Fruit fly (Drosophila melanogaster) whole organism, embryonic: Measurements from ENCODE around the gene Traf4.

Experiments used
- C15 ChIP-seq: fragments of 200-800 bp; sonication (Bioruptor generic); IDR thresholded peaks from 3 replicates; pipeline ENCODE4 v1.3.6; 2022; ENCODE audit warnings: missing biosample characterization, missing genetic modification characterization
- CG12236 ChIP-seq: fragments of 200-800 bp; sonication (Bioruptor generic); optimal IDR thresholded peaks from 2 replicates; lab custom pipeline; 2016; ENCODE audit warnings: missing biosample characterization, missing genetic modification characterization
- CG14050 ChIP-seq: fragments of 200-800 bp; sonication (Bioruptor generic); IDR thresholded peaks from 3 replicates; pipeline ENCODE4 v1.3.6; 2022; ENCODE audit warnings: missing biosample characterization, missing genetic modification characterization
- CG15011 ChIP-seq: fragments of 200-800 bp; sonication (Bioruptor generic); optimal IDR thresholded peaks from 3 replicates; lab custom pipeline; 2018; ENCODE audit warnings: missing biosample characterization, mild to moderate bottlenecking, missing genetic modification characterization
- CG15073 ChIP-seq: fragments of 200-800 bp; sonication (Bioruptor generic); optimal IDR thresholded peaks from 2 replicates; lab custom pipeline; 2016; ENCODE audit warnings: missing biosample characterization, missing genetic modification characterization
- CG17568 ChIP-seq: fragments of 200-800 bp; sonication (Bioruptor generic); optimal IDR thresholded peaks from 2 replicates; lab custom pipeline; 2018; ENCODE audit warnings: missing biosample characterization, mild to moderate bottlenecking, missing genetic modification characterization, moderate library complexity
- CG2678 ChIP-seq: fragments of 200-800 bp; sonication (Bioruptor generic); optimal IDR thresholded peaks from 3 replicates; lab custom pipeline; 2019; ENCODE audit warnings: missing biosample characterization, mild to moderate bottlenecking, missing genetic modification characterization, moderate library complexity
- CG31224 ChIP-seq: fragments of 200-800 bp; sonication (Bioruptor generic); IDR thresholded peaks from 2 replicates; pipeline ENCODE4 v1.3.6; 2022; ENCODE audit warnings: missing biosample characterization, missing genetic modification characterization
- CG34224 ChIP-seq: fragments of 200-800 bp; sonication (Bioruptor generic); IDR thresholded peaks from 3 replicates; pipeline ENCODE4 v1.3.6; 2022; ENCODE audit warnings: missing biosample characterization, missing genetic modification characterization; ENCODE audit not compliant: partially characterized antibody
- CG3847 ChIP-seq: fragments of 200-800 bp; sonication (Bioruptor generic); IDR thresholded peaks from 2 replicates; pipeline ENCODE4 v1.3.6; 2022; ENCODE audit warnings: missing biosample characterization, missing genetic modification characterization
- CG6175 ChIP-seq: fragments of 200-800 bp; sonication (Bioruptor generic); IDR thresholded peaks from 3 replicates; pipeline ENCODE4 v1.3.6; 2022; ENCODE audit warnings: missing biosample characterization, missing genetic modification characterization
- CG6272 ChIP-seq: fragments of 200-800 bp; sonication (Bioruptor generic); IDR thresholded peaks from 2 replicates; pipeline ENCODE4 v1.3.6; 2022; ENCODE audit warnings: missing biosample characterization, missing genetic modification characterization
- CG6689 ChIP-seq: fragments of 200-800 bp; sonication (Bioruptor generic); IDR thresholded peaks from 2 replicates; pipeline ENCODE4 v1.3.6; 2022; ENCODE audit warnings: missing biosample characterization, missing genetic modification characterization
- CG7987 ChIP-seq: fragments of 200-800 bp; sonication (Bioruptor generic); optimal IDR thresholded peaks from 2 replicates; lab custom pipeline; 2018; ENCODE audit warnings: missing biosample characterization, mild to moderate bottlenecking, missing genetic modification characterization, moderate library complexity
- CG8089 ChIP-seq: fragments of 200-800 bp; sonication (Bioruptor generic); optimal IDR thresholded peaks from 3 replicates; lab custom pipeline; 2016; ENCODE audit warnings: missing biosample characterization, missing genetic modification characterization
- CG8281 ChIP-seq: fragments of 200-800 bp; sonication (Bioruptor generic); optimal IDR thresholded peaks from 2 replicates; lab custom pipeline; 2018; ENCODE audit warnings: missing biosample characterization, mild to moderate bottlenecking, missing genetic modification characterization, moderate library complexity
- Dll ChIP-seq: fragments of 200-800 bp; sonication (Bioruptor generic); IDR thresholded peaks from 4 replicates; pipeline ENCODE4 v1.3.6; 2022; ENCODE audit warnings: missing biosample characterization, missing genetic modification characterization; ENCODE audit not compliant: partially characterized antibody
- Doc2 ChIP-seq: fragments of 200-800 bp; sonication (Bioruptor generic); IDR thresholded peaks from 2 replicates; pipeline ENCODE4 v1.3.6; 2022; ENCODE audit warnings: missing biosample characterization, missing genetic modification characterization
- Doc3 ChIP-seq: fragments of 200-800 bp; sonication (Bioruptor generic); IDR thresholded peaks from 3 replicates; pipeline ENCODE4 v1.3.6; 2022; ENCODE audit warnings: missing biosample characterization, missing genetic modification characterization; ENCODE audit not compliant: partially characterized antibody
- Dref ChIP-seq: fragments of 200-800 bp; sonication (Bioruptor generic); IDR thresholded peaks from 2 replicates; pipeline ENCODE4 v1.3.6; 2022; ENCODE audit warnings: missing biosample characterization, missing genetic modification characterization
- H15 ChIP-seq: fragments of 200-800 bp; sonication (Bioruptor generic); IDR thresholded peaks from 3 replicates; pipeline ENCODE4 v1.3.6; 2022; ENCODE audit warnings: missing biosample characterization, missing genetic modification characterization
- H2.0 ChIP-seq: fragments of 200-800 bp; sonication (Bioruptor generic); IDR thresholded peaks from 2 replicates; pipeline ENCODE4 v1.3.6; 2022; ENCODE audit warnings: missing biosample characterization, missing genetic modification characterization
- HLHmδ ChIP-seq: fragments of 200-800 bp; sonication (Bioruptor generic); optimal IDR thresholded peaks from 2 replicates; lab custom pipeline; 2018; ENCODE audit warnings: missing biosample characterization, mild to moderate bottlenecking, missing genetic modification characterization, moderate library complexity
- HmgZ ChIP-seq: fragments of 200-800 bp; sonication (Bioruptor generic); optimal IDR thresholded peaks from 2 replicates; lab custom pipeline; 2018; ENCODE audit warnings: missing biosample characterization, mild to moderate bottlenecking, missing genetic modification characterization
- MBD-R2 ChIP-seq: fragments of 200-800 bp; sonication (Bioruptor generic); IDR thresholded peaks from 2 replicates; pipeline ENCODE4 v1.3.6; 2022; ENCODE audit warnings: missing biosample characterization, missing genetic modification characterization
- NFAT ChIP-seq: fragments of 200-800 bp; sonication (Bioruptor generic); IDR thresholded peaks from 2 replicates; pipeline ENCODE4 v1.3.6; 2022; ENCODE audit warnings: missing biosample characterization, missing genetic modification characterization
- PHDP ChIP-seq: fragments of 200-800 bp; sonication (Bioruptor generic); optimal IDR thresholded peaks from 3 replicates; lab custom pipeline; 2018; ENCODE audit warnings: missing biosample characterization, mild to moderate bottlenecking, missing genetic modification characterization, moderate library complexity
- Rx ChIP-seq: fragments of 200-800 bp; sonication (Bioruptor generic); IDR thresholded peaks from 2 replicates; pipeline ENCODE4 v1.3.6; 2022; ENCODE audit warnings: missing biosample characterization, missing genetic modification characterization
- Scr ChIP-seq: fragments of 200-800 bp; sonication (Bioruptor generic); IDR thresholded peaks from 2 replicates; pipeline ENCODE4 v1.3.6; 2022; ENCODE audit warnings: missing biosample characterization, missing genetic modification characterization; ENCODE audit not compliant: partially characterized antibody
- Sox102F ChIP-seq: fragments of 200-800 bp; sonication (Bioruptor generic); optimal IDR thresholded peaks from 2 replicates; lab custom pipeline; 2018; ENCODE audit warnings: missing biosample characterization, mild to moderate bottlenecking, missing genetic modification characterization, moderate library complexity
- Trl ChIP-seq, 3 experiments: fragments of >200 bp in 2 of 3; fragments of 200-800 bp in 1 of 3; sonication (Bioruptor generic) in 1 of 3; optimal IDR thresholded peaks; 2 replicates in 1 of 3; 3 replicates in 2 of 3; lab custom pipeline; 2016 to 2017; ENCODE audit warnings: missing biosample characterization in 1 of 3, missing genetic modification characterization in 1 of 3
- Usf ChIP-seq: fragments of 200-800 bp; sonication (Bioruptor generic); optimal IDR thresholded peaks from 2 replicates; lab custom pipeline; 2017; ENCODE audit warnings: missing genotype, missing biosample characterization, missing genetic modification characterization
- az2 ChIP-seq: fragments of 200-800 bp; sonication (Bioruptor generic); optimal IDR thresholded peaks from 3 replicates; lab custom pipeline; 2016; ENCODE audit warnings: missing biosample characterization, missing genetic modification characterization
- bbx ChIP-seq: fragments of 200-800 bp; sonication (Bioruptor generic); IDR thresholded peaks from 2 replicates; pipeline ENCODE4 v1.3.6; 2022; ENCODE audit warnings: missing biosample characterization, missing genetic modification characterization; ENCODE audit not compliant: partially characterized antibody
- bowl ChIP-seq: fragments of 200-800 bp; sonication (Bioruptor generic); IDR thresholded peaks from 2 replicates; pipeline ENCODE4 v1.3.6; 2022; ENCODE audit warnings: missing biosample characterization, missing genetic modification characterization
- btn ChIP-seq: fragments of 200-800 bp; sonication (Bioruptor generic); optimal IDR thresholded peaks from 2 replicates; lab custom pipeline; 2016; ENCODE audit warnings: missing biosample characterization, missing genetic modification characterization
- chinmo ChIP-seq: fragments of 200-800 bp; sonication (Bioruptor generic); IDR thresholded peaks from 4 replicates; pipeline ENCODE4 v1.3.6; 2022; ENCODE audit warnings: missing biosample characterization, missing genetic modification characterization; ENCODE audit not compliant: partially characterized antibody
- eve ChIP-seq, 2 experiments: fragments of >200 bp; optimal IDR thresholded peaks; 2 replicates each; lab custom pipeline; 2017; ENCODE audit warnings: missing biosample characterization in 2 of 2, missing genetic modification characterization in 2 of 2
- gem ChIP-seq: fragments of 200-800 bp; sonication (Bioruptor generic); optimal IDR thresholded peaks from 2 replicates; lab custom pipeline; 2019; ENCODE audit warnings: missing biosample characterization, mild to moderate bottlenecking, missing genetic modification characterization, moderate library complexity
- hb ChIP-seq: fragments of 200-800 bp; sonication (Bioruptor generic); IDR thresholded peaks from 3 replicates; pipeline ENCODE4 v1.3.6; 2022; ENCODE audit warnings: missing biosample characterization, missing genetic modification characterization; ENCODE audit not compliant: partially characterized antibody
- lov ChIP-seq, 2 experiments: fragments of 200-800 bp in 1 of 2; fragments of >200 bp in 1 of 2; sonication (Bioruptor generic) in 1 of 2; IDR thresholded peaks in 1 of 2; optimal IDR thresholded peaks in 1 of 2; 2 replicates in 1 of 2; 3 replicates in 1 of 2; pipeline versions ENCODE4 v1.3.6 to Lab custom; 2017 to 2022; ENCODE audit warnings: missing biosample characterization in 1 of 2, missing genetic modification characterization in 1 of 2
- mam ChIP-seq: fragments of 200-800 bp; sonication (Bioruptor generic); optimal IDR thresholded peaks from 3 replicates; lab custom pipeline; 2016; ENCODE audit warnings: missing biosample characterization, missing genetic modification characterization
- mld ChIP-seq: fragments of 200-800 bp; sonication (Bioruptor generic); IDR thresholded peaks from 3 replicates; pipeline ENCODE4 v1.3.6; 2022; ENCODE audit warnings: missing biosample characterization, missing genetic modification characterization; ENCODE audit not compliant: partially characterized antibody
- shn ChIP-seq: fragments of 200-800 bp; sonication (Bioruptor generic); optimal IDR thresholded peaks from 3 replicates; lab custom pipeline; 2016; ENCODE audit warnings: missing biosample characterization, missing genetic modification characterization
- slou ChIP-seq: fragments of 200-800 bp; sonication (Bioruptor generic); optimal IDR thresholded peaks from 3 replicates; lab custom pipeline; 2016; ENCODE audit warnings: missing biosample characterization, missing genetic modification characterization
- sug ChIP-seq: fragments of 200-800 bp; optimal IDR thresholded peaks from 2 replicates; lab custom pipeline; 2019; ENCODE audit warnings: missing biosample characterization, mild to moderate bottlenecking, missing genetic modification characterization, moderate library complexity
- tio ChIP-seq: fragments of 200-800 bp; sonication (Bioruptor generic); optimal IDR thresholded peaks from 2 replicates; lab custom pipeline; 2017; ENCODE audit warnings: missing biosample characterization, missing genetic modification characterization, inconsistent platforms
- vvl ChIP-seq: fragments of 200-800 bp; sonication (Bioruptor generic); IDR thresholded peaks from 2 replicates; pipeline ENCODE4 v1.3.6; 2022; ENCODE audit warnings: missing biosample characterization, missing genetic modification characterization
- wdn ChIP-seq: fragments of 200-800 bp; sonication (Bioruptor generic); IDR thresholded peaks from 2 replicates; pipeline ENCODE4 v1.3.6; 2022; ENCODE audit warnings: missing biosample characterization, missing genetic modification characterization

Traf4 gene

dm6 chr2L:4386926-4387550 lies 25.3 kb downstream of the Traf4 start, which contains the start of gene Psf2 (continued):
- TF ChIP-seq hb (GFP tag; lab: Robert Waterston, UW) (no peak), HLHmδ (GFP tag; lab: Kevin White, UChicago) (no peak), wdn (GFP tag; lab: Robert Waterston, UW) (no peak), bbx (GFP tag; lab: Robert Waterston, UW) (peak; percentile 69), C15 (GFP tag; lab: Robert Waterston, UW) (no peak), Trl (optimal IDR thresholded peaks at IDR 0.05; lab: Kevin White, UChicago) (no peak), Trl (GFP tag; optimal IDR thresholded peaks at IDR 0.05; lab: Kevin White, UChicago) (no peak), chinmo (GFP tag; lab: Robert Waterston, UW) (peak; percentile 75; the same call in 1 of the 4 replicates), Dll (GFP tag; lab: Robert Waterston, UW) (peak; percentile 58; the same call in 2 of the 4 replicates), btn (GFP tag; lab: Kevin White, UChicago) (no peak), sug (tag; lab: Kevin White, UChicago) (no peak), lov (optimal IDR thresholded peaks at IDR 0.05; lab: Kevin White, UChicago) (no peak), lov (GFP tag; IDR thresholded peaks at IDR 0.05; lab: Robert Waterston, UW) (0 out of 3 replicates have a peak, but pooled peaks have one; percentile 24), vvl (GFP tag; lab: Robert Waterston, UW) (0 out of 2 replicates have a peak, but pooled peaks have one; percentile 27), CG6175 (no peak), CG15011 (GFP tag; lab: Kevin White, UChicago) (no peak), CG7987 (GFP tag; lab: Kevin White, UChicago) (no peak), CG3847 (GFP tag; lab: Robert Waterston, UW) (peak; percentile 43; the same call in 1 of the 2 replicates), Rx (no peak), Usf (GFP tag; lab: Kevin White, UChicago) (no peak), az2 (GFP tag; lab: Kevin White, UChicago) (no peak), mam (GFP tag; lab: Kevin White, UChicago) (peak; percentile 16), CG6689 (0 out of 2 replicates have a peak, but pooled peaks have one; percentile 9), tio (GFP tag; lab: Kevin White, UChicago) (no peak), Sox102F (GFP tag; lab: Kevin White, UChicago) (no peak), CG31224 (no peak), Doc3 (peak; percentile 49; the same call in 1 of the 3 replicates), gem (tag; lab: Kevin White, UChicago) (no peak), CG2678 (no peak), mld (peak; percentile 42; the same call in 1 of the 3 replicates), CG34224 (GFP tag; lab: Robert Waterston, UW) (peak; percentile 65; the same call in 2 of the 3 replicates), Dref (peak; percentile 91), NFAT (no peak), Doc2 (GFP tag; lab: Robert Waterston, UW) (no peak), CG8089 (GFP tag; lab: Kevin White, UChicago) (no peak), HmgZ (tag; lab: Kevin White, UChicago) (peak; percentile 7), slou (GFP tag; lab: Kevin White, UChicago) (no peak), bowl (no peak), shn (GFP tag; lab: Kevin White, UChicago) (no peak), CG15073 (GFP tag; lab: Kevin White, UChicago) (no peak), PHDP (no peak), H15 (GFP tag; lab: Robert Waterston, UW) (no peak), eve (GFP tag; optimal IDR thresholded peaks at IDR 0.05; lab: Kevin White, UChicago) (no peak), CG8281 (no peak), CG12236 (no peak), Scr (GFP tag; lab: Robert Waterston, UW) (peak; percentile 63), CG6272 (no peak), H2.0 (GFP tag; lab: Robert Waterston, UW) (no peak), CG17568 (GFP tag; lab: Kevin White, UChicago) (no peak), MBD-R2 (GFP tag; lab: Robert Waterston, UW) (peak; percentile 72), CG14050 (GFP tag; lab: Robert Waterston, UW) (no peak)
